Worm (Caenorhabditis elegans): Measurements from ENCODE around the gene ceh-24.

ce11 chrV:13827920-13828319, 14.9 kb downstream of the ceh-24 start, which contains the start of gene nrf-5:
- TF ChIP-seq mep-1 (tag; optimal IDR thresholded peaks at IDR 0.05) = no peak
- TF ChIP-seq elt-1 (tag; optimal IDR thresholded peaks at IDR 0.05; ENCODE audit: borderline replicate concordance, insufficient read depth) = no peak
- no peak for TF ChIP-seq ceh-83 (GFP tag; optimal IDR thresholded peaks at IDR 0.05)
- no peak for TF ChIP-seq elt-3 (tag; optimal IDR thresholded peaks at IDR 0.05)
- no peak for TF ChIP-seq ztf-11 (tag; optimal IDR thresholded peaks at IDR 0.05)
- no peak for TF ChIP-seq lsy-2 (tag; optimal IDR thresholded peaks at IDR 0.05)
- no peak for TF ChIP-seq unc-39 (tag; optimal IDR thresholded peaks at IDR 0.05)
- TF ChIP-seq nhr-237 (tag; optimal IDR thresholded peaks at IDR 0.05) = no peak
- TF ChIP-seq nhr-2 (tag; optimal IDR thresholded peaks at IDR 0.05) = no peak
- TF ChIP-seq blmp-1 (tag; optimal IDR thresholded peaks at IDR 0.05) = no peak
- no peak for TF ChIP-seq ceh-43 (GFP tag; optimal IDR thresholded peaks at IDR 0.05)

All from whole organism, mixed stage, embryonic.